Fruit fly (Drosophila melanogaster) Kc167 (cell line): ENCODE data around the gene CG7276.

Experiments
- Myc ChIP-seq: fragments of >200 bp; optimal IDR thresholded peaks from 2 replicates; lab custom pipeline; 2017; ENCODE audit warnings: missing external identifiers
- insv ChIP-seq: fragments of >200 bp; optimal IDR thresholded peaks from 3 replicates; lab custom pipeline; 2018; ENCODE audit warnings: missing external identifiers
- psq ChIP-seq: fragments of >200 bp; optimal IDR thresholded peaks from 2 replicates; lab custom pipeline; 2017; ENCODE audit warnings: missing external identifiers
- ttk ChIP-seq: sonication (Bioruptor generic); optimal IDR thresholded peaks from 2 replicates; lab custom pipeline; 2017; ENCODE audit warnings: missing external identifiers

dm6 chr3L:15508233-15508632 lies 10.2 kb downstream of the CG7276 start, which contains the start of gene CG7841:
- no peak for TF ChIP-seq insv
- no peak for TF ChIP-seq psq
- no peak for TF ChIP-seq Myc (lab: Kevin White, UChicago)
- no peak for TF ChIP-seq ttk
